Worm (Caenorhabditis elegans) whole organism, L3 larva: ENCODE results near the gene F48G7.12.

Experiments
- R02D3.7 ChIP-seq: fragments of 150-350 bp; optimal IDR thresholded peaks from 2 replicates; lab custom pipeline; 2014; ENCODE audit warnings: missing biosample characterization, missing genetic modification characterization
- aly-2 ChIP-seq: fragments of 150-350 bp; optimal IDR thresholded peaks from 2 replicates; lab custom pipeline; 2014; ENCODE audit warnings: missing biosample characterization, missing genetic modification characterization
- ceh-82 ChIP-seq: fragments of 150-350 bp; optimal IDR thresholded peaks from 2 replicates; lab custom pipeline; 2014; ENCODE audit warnings: missing biosample characterization, missing genetic modification characterization
- egl-27 ChIP-seq: sonication (generic microtip); optimal IDR thresholded peaks from 4 replicates; lab custom pipeline; 2017; ENCODE audit warnings: missing biosample characterization, missing genetic modification reagents, missing genetic modification characterization
- elt-2 ChIP-seq: sonication (generic microtip); optimal IDR thresholded peaks from 2 replicates; lab custom pipeline; 2016; ENCODE audit warnings: missing genetic modification reagents, mild to moderate bottlenecking, missing genetic modification characterization, missing compliant biosample characterization
- fkh-10 ChIP-seq: sonication (generic microtip); optimal IDR thresholded peaks from 2 replicates; lab custom pipeline; 2017; ENCODE audit warnings: missing biosample characterization, missing genetic modification reagents, missing genetic modification characterization
- jun-1 ChIP-seq: fragments of 150-350 bp; optimal IDR thresholded peaks from 2 replicates; lab custom pipeline; 2014; ENCODE audit warnings: missing biosample characterization, missing genetic modification reagents, missing genetic modification characterization
- mdl-1 ChIP-seq: fragments of 150-350 bp; optimal IDR thresholded peaks from 2 replicates; lab custom pipeline; 2014; ENCODE audit warnings: missing biosample characterization, missing genetic modification characterization
- nhr-11 ChIP-seq: fragments of 150-350 bp; optimal IDR thresholded peaks from 2 replicates; lab custom pipeline; 2014; ENCODE audit warnings: missing biosample characterization, missing genetic modification characterization
- nhr-28 ChIP-seq: fragments of 150-350 bp; optimal IDR thresholded peaks from 2 replicates; lab custom pipeline; 2014; ENCODE audit warnings: missing biosample characterization, missing genetic modification characterization
- snpc-4 ChIP-seq: fragments of 150-350 bp; optimal IDR thresholded peaks from 2 replicates; lab custom pipeline; 2014; ENCODE audit warnings: missing biosample characterization, missing genetic modification characterization
- unc-39 ChIP-seq: sonication (generic microtip); optimal IDR thresholded peaks from 4 replicates; lab custom pipeline; 2017; ENCODE audit warnings: missing biosample characterization, missing genetic modification characterization
- ztf-11 ChIP-seq: fragments of 150-350 bp; optimal IDR thresholded peaks from 2 replicates; lab custom pipeline; 2014; ENCODE audit warnings: missing biosample characterization, missing genetic modification characterization
- ztf-4 ChIP-seq: fragments of 150-350 bp; optimal IDR thresholded peaks from 2 replicates; lab custom pipeline; 2014; ENCODE audit warnings: missing biosample characterization, missing genetic modification characterization

ce11 chrV:599783-600182 is 46.2 kb downstream of the F48G7.12 start:
- TF ChIP-seq nhr-28 (tag; lab: Kevin White, UChicago) (no peak), ztf-11 (tag; lab: Kevin White, UChicago) (no peak), ztf-4 (no peak), fkh-10 (GFP tag; lab: Kevin White, UChicago) (no peak), R02D3.7 (tag; lab: Kevin White, UChicago) (no peak), egl-27 (tag; lab: Kevin White, UChicago) (no peak), ceh-82 (tag; lab: Kevin White, UChicago) (no peak), snpc-4 (tag; lab: Kevin White, UChicago) (no peak), unc-39 (tag; lab: Kevin White, UChicago) (no peak), nhr-11 (tag; lab: Kevin White, UChicago) (no peak), mdl-1 (tag; lab: Kevin White, UChicago) (no peak), aly-2 (tag; lab: Kevin White, UChicago) (no peak), elt-2 (tag; lab: Kevin White, UChicago) (no peak), jun-1 (tag; lab: Kevin White, UChicago) (no peak)
